Fruit fly (Drosophila melanogaster): Measurements from ENCODE around the gene Rrp6.

DNA sequence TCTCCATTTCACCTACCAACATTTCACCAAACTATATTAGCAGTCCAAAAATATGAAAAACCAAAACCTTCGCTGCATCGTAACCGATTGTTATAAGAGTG is 8.6 kb upstream of the Rrp6 start, which contains the start of gene CG14860:
- no peak for TF ChIP-seq EcR (GFP tag; optimal IDR thresholded peaks at IDR 0.05)
- TF ChIP-seq CG13204 (GFP tag; optimal IDR thresholded peaks at IDR 0.05): no peak
- TF ChIP-seq CG17806 (tag; optimal IDR thresholded peaks at IDR 0.05): no peak
- no peak for TF ChIP-seq gl (tag; optimal IDR thresholded peaks at IDR 0.05)
- no peak for TF ChIP-seq CG9948 (tag; optimal IDR thresholded peaks at IDR 0.05)
- no peak for TF ChIP-seq CG10348 (GFP tag; IDR thresholded peaks at IDR 0.05)
- TF ChIP-seq rn (GFP tag; IDR thresholded peaks at IDR 0.05): no peak
- no peak for TF ChIP-seq CG14655 (GFP tag; optimal IDR thresholded peaks at IDR 0.05)

Data from whole organism, pupa.